Worm (Caenorhabditis elegans): ENCODE data around the gene moc-6.

The moc-6 gene

DNA sequence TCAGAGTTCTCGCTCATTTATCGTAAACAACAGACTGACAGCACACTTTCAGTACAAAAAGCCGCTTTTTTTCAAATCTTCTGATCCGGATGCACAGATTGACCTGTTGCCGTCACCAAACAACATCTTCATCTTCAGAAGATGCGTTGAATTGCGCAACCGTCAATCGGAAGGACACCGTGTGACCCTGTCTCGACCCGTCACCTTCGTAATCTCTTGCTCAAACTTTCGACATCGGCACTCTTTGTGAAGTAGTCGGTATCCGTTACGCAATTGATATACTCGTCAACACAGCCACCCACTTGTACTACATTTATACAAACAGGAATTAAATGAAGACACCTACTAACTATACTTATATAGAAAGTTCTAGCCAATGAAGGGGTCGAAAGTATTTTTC lies 44.8 kb upstream of the moc-6 start:
- TF ChIP-seq zip-8 (tag; optimal IDR thresholded peaks at IDR 0.05) (peak; percentile 71), nhr-76 (tag; optimal IDR thresholded peaks at IDR 0.05) (no peak), ceh-39 (tag; optimal IDR thresholded peaks at IDR 0.05) (no peak), unc-62 (GFP tag; optimal IDR thresholded peaks at IDR 0.05) (peak; percentile 15), unc-120 (tag; optimal IDR thresholded peaks at IDR 0.05; ENCODE audit: poor library complexity, severe bottlenecking) (no peak), hlh-1 (tag; optimal IDR thresholded peaks at IDR 0.05) (no peak), nhr-2 (tag; optimal IDR thresholded peaks at IDR 0.05) (peak; percentile 89), blmp-1 (tag; optimal IDR thresholded peaks at IDR 0.05) (no peak), ham-2 (GFP tag; optimal IDR thresholded peaks at IDR 0.05) (no peak), lin-32 (GFP tag; optimal IDR thresholded peaks at IDR 0.05) (no peak)

DNA sequence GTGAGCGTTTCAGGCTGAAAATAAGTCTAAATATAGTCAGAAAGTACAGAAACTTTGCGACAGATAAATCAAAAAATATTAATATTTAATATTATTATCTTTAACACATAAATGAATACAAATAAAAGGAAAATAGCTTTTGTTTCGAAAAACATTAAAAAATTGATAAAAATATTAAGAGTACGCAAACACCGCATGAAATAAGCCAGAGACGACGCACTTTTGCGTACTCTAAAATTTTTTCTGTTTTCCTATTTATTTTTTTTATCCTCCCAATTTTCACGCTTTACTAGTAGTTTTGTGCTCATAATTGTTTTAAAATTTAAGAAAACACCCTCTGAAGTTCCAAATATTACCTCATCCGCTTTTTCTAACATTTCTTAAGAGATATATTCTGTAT lies 42.7 kb upstream of the moc-6 start, which contains the start of the genes rbm-42 and grwd-1:
Gene rbm-42, minus strand, starts transcription at position 93 of the 400 bp plus-strand sequence.
Gene grwd-1, plus strand, starts transcription at position 328 of the 400 bp plus-strand sequence.
- TF ChIP-seq sptf-1 (tag; optimal IDR thresholded peaks at IDR 0.05) (peak; percentile 44), cnd-1 (tag; optimal IDR thresholded peaks at IDR 0.05) (no peak), lsy-2 (tag; optimal IDR thresholded peaks at IDR 0.05) (peak; percentile 49)

DNA sequence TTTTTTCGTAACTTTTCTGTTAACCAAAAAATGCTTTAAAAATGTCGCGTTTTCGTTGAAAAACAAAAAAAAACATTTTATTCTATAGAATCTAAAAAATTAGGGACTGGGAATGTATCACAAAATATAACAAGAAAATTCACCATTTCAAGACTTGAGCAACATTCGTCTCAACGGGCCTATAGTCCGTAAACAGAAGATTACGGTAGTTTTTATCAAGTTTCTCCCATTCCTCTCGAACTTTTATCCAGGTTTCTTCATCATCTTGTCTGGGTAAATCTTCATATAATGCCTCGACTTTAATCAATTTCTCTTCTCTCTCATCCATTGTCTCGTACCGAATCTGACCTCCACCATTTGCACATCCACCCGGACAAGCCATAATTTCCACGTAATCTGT lies 40.4 kb upstream of the moc-6 start:
- no peak for TF ChIP-seq mab-5 (tag; optimal IDR thresholded peaks at IDR 0.05)
- no peak for TF ChIP-seq sem-2 (GFP tag; optimal IDR thresholded peaks at IDR 0.05)
- no peak for TF ChIP-seq hlh-1 (tag; optimal IDR thresholded peaks at IDR 0.05)
- TF ChIP-seq unc-62 (GFP tag; optimal IDR thresholded peaks at IDR 0.05), result no peak
- no peak for TF ChIP-seq lin-32 (GFP tag; optimal IDR thresholded peaks at IDR 0.05)

DNA sequence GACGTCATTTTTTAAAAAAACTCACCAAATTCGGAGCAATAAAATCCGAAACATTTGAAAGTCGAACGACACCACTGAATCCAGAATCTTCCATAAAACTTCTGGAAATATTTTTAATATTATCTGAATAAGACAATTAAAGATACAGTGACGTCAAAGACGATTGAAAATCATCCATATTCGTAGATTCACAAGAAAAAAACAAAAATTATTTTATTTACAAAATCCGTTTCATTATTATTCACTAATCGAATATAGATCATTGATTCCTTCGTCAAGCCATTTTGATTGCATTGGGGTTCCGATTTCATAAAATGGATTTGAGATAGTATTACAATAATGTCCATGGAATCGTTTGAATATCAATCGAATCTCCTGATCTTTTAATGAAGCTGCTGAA lies 37.1 kb upstream of the moc-6 start, which contains the start of gene oxy-4:
Gene oxy-4, minus strand, starts transcription at position 101 of the 400 bp plus-strand sequence.
- no peak for TF ChIP-seq lin-13 (tag; optimal IDR thresholded peaks at IDR 0.05)
- no peak for TF ChIP-seq tbx-8 (GFP tag; optimal IDR thresholded peaks at IDR 0.05)
- TF ChIP-seq zip-8 (tag; optimal IDR thresholded peaks at IDR 0.05), result no peak

DNA sequence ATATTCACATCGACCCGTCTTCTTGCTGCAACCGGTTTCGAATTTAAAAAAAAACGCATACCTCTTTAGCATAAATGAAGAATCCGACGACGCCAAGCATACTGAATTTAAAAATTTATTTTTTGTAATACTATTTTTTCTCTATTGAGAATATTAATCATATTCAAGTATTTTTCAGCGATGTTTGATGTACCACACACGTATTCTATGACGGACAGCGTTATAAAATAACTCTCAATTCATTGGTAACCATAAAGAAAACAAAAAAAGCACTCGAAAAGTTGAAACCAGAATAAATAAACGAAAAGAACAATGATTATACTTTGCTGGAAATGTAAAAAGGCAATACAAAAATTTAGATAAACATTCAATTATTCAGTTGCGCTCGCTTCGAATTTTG lies 36.3 kb upstream of the moc-6 start, which contains the start of gene T10F2.5:
Gene T10F2.5, minus strand, starts transcription at position 101 of the 400 bp plus-strand sequence.
- TF ChIP-seq mab-5 (tag; optimal IDR thresholded peaks at IDR 0.05) (no peak), sptf-1 (tag; optimal IDR thresholded peaks at IDR 0.05) (no peak), nhr-76 (tag; optimal IDR thresholded peaks at IDR 0.05) (no peak), mep-1 (tag; optimal IDR thresholded peaks at IDR 0.05) (no peak), ham-2 (GFP tag; optimal IDR thresholded peaks at IDR 0.05) (no peak), bed-3 (GFP tag; optimal IDR thresholded peaks at IDR 0.05) (no peak)

DNA sequence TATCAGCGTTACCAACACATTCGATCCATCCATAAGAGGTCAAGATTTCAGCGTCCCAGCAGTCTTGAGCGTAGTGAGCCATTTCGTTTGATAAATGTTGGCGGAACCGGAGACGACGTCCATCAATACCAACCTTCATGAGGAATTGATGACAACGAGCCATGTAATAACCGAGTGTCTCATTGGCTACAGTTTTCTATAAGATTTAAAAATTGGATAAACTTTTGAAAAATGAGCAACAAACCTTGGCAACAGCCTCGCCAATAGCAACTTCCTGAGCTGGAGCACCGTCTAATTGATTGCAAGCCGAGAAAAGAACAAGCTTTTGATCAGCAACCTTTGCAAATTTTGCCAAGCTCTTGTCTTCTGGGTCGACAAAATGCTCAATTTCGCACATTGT lies 35.0 kb upstream of the moc-6 start:
- no peak for TF ChIP-seq lin-32 (GFP tag; optimal IDR thresholded peaks at IDR 0.05)
- TF ChIP-seq sptf-1 (tag; optimal IDR thresholded peaks at IDR 0.05), result no peak
- TF ChIP-seq cnd-1 (tag; optimal IDR thresholded peaks at IDR 0.05), result no peak
- TF ChIP-seq ces-1 (GFP tag; optimal IDR thresholded peaks at IDR 0.05), result no peak
- TF ChIP-seq ztf-11 (tag; optimal IDR thresholded peaks at IDR 0.05), result no peak
- no peak for TF ChIP-seq nhr-28 (tag; optimal IDR thresholded peaks at IDR 0.05)
- TF ChIP-seq unc-62 (GFP tag; optimal IDR thresholded peaks at IDR 0.05), result no peak
- TF ChIP-seq elt-1 (tag; optimal IDR thresholded peaks at IDR 0.05; ENCODE audit: borderline replicate concordance, insufficient read depth), result no peak
- TF ChIP-seq unc-39 (tag; optimal IDR thresholded peaks at IDR 0.05), result no peak
- no peak for TF ChIP-seq elt-3 (tag; optimal IDR thresholded peaks at IDR 0.05)
- no peak for TF ChIP-seq mep-1 (tag; optimal IDR thresholded peaks at IDR 0.05)
- TF ChIP-seq mls-2 (tag; optimal IDR thresholded peaks at IDR 0.05), result no peak
- no peak for TF ChIP-seq unc-120 (tag; optimal IDR thresholded peaks at IDR 0.05; ENCODE audit: poor library complexity, severe bottlenecking)
- no peak for TF ChIP-seq nhr-76 (tag; optimal IDR thresholded peaks at IDR 0.05)

DNA sequence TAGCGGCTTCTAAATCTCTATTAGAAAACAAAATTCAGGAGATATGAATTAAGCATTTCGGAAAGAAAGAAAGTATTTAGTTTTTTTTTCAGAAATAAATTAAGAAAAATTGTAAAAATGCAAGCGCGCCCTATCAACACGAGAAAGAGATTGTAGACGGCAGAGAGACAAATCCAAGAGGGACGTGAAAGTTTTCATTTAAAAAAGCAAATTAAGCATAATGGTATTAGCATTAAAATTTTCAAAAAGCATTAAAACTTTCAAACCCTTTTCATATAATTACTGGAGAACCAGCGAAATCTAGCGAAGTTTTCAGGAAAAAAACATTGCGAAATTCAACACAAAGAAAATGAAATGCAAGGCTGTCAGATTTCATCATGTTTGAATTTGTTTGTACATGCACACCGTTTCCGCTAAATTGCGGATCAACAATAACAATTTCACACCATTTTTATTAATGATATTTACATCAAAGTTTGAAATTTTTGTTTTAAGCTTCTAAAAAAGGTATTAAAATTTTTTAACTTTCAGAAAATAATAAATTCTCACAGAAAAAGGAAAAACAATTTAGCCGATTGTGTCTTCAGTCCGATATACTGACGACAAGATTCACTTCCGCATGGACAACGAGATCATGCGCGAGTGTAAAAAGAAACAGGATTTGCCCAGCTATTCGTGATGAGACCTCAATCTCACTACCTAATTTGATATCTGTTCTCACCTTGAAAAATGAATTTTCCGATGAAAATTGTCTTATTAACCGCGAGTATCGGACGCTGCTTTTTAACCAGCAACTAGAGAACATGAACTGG lies 32.8 kb upstream of the moc-6 start, which contains the start of gene gars-1:
Gene gars-1, minus strand, starts transcription at position 808 of the 812 bp plus-strand sequence.
- TF ChIP-seq nhr-28 (tag; optimal IDR thresholded peaks at IDR 0.05) (no peak), drap-1 (GFP tag; optimal IDR thresholded peaks at IDR 0.05) (no peak), pha-4 (tag; optimal IDR thresholded peaks at IDR 0.05) (no peak), mep-1 (tag; optimal IDR thresholded peaks at IDR 0.05) (peak; percentile 30), unc-62 (GFP tag; optimal IDR thresholded peaks at IDR 0.05) (no peak), nhr-2 (tag; optimal IDR thresholded peaks at IDR 0.05) (no peak), nhr-237 (tag; optimal IDR thresholded peaks at IDR 0.05) (no peak), ces-1 (GFP tag; optimal IDR thresholded peaks at IDR 0.05) (peak; percentile 73), ceh-39 (tag; optimal IDR thresholded peaks at IDR 0.05) (no peak)

Measured in whole organism, mixed stage, embryonic.